Worm (Caenorhabditis elegans): ENCODE data around the gene col-174.

The col-174 gene

ce11 chrX:7569685-7570518 lies 23.3 kb downstream of the col-174 start, which contains the start of gene apy-1 (continued):
- TF ChIP-seq F49E8.2 (tag; optimal IDR thresholded peaks at IDR 0.05; ENCODE audit: borderline replicate concordance), result no peak
- TF ChIP-seq duxl-1 (tag; optimal IDR thresholded peaks at IDR 0.05; ENCODE audit: poor library complexity), result peak; percentile 35
- peak; percentile 19 for TF ChIP-seq T20F7.1 (GFP tag; optimal IDR thresholded peaks at IDR 0.05)
- TF ChIP-seq dmd-6 (GFP tag; IDR thresholded peaks at IDR 0.05), result peak; percentile 41; the same call in 1 of the 2 replicates
- TF ChIP-seq rbr-2 (tag; optimal IDR thresholded peaks at IDR 0.05), result peak; percentile 36
- no peak for TF ChIP-seq lim-7 (GFP tag; IDR thresholded peaks at IDR 0.05)
- TF ChIP-seq hlh-30 (tag; optimal IDR thresholded peaks at IDR 0.05; ENCODE audit: insufficient read depth), result peak; percentile 17
- no peak for TF ChIP-seq ceh-32 (tag; optimal IDR thresholded peaks at IDR 0.05; ENCODE audit: poor library complexity)
- TF ChIP-seq aly-2 (tag; optimal IDR thresholded peaks at IDR 0.05), result no peak
- TF ChIP-seq lsy-2 (tag; optimal IDR thresholded peaks at IDR 0.05), result peak; percentile 2 to 67
- no peak for TF ChIP-seq lin-39 (tag; optimal IDR thresholded peaks at IDR 0.05)
- no peak for TF ChIP-seq zip-11 (GFP tag; IDR thresholded peaks at IDR 0.05)
- peak; percentile 82 for TF ChIP-seq aha-1 (tag)
- TF ChIP-seq F44E2.7 (GFP tag; IDR thresholded peaks at IDR 0.05), result no peak

DNA sequence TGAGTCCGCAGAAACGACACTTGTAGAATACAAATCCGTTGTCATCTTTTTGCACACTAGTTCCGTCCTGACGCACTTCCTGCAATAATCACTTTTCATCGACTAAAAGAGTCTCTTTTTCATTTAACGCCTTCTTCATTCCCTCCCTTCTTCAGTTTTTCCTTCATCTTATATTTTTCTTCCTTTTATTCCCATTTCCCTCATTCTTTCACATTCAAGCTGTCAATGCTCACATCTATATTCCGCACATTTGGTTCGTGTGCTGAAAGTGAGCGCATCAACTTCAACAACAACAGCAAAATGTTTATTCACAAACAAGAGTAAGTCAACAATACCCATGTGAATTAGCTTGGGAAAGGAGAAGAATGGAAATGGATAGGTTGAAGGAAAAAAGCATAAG lies 25.4 kb downstream of the col-174 start, which contains the start of gene pcyt-1:
Gene pcyt-1 (plus strand): TSS at position 301 of the 400 bp plus-strand sequence.
- no peak for TF ChIP-seq ctbp-1 (GFP tag; IDR thresholded peaks at IDR 0.05)
- no peak for TF ChIP-seq F37D6.2 (tag; optimal IDR thresholded peaks at IDR 0.05)
- no peak for TF ChIP-seq zag-1 (tag; optimal IDR thresholded peaks at IDR 0.05)
- no peak for TF ChIP-seq T26A8.4 (GFP tag; IDR thresholded peaks at IDR 0.05)
- no peak for TF ChIP-seq nhr-6 (tag; optimal IDR thresholded peaks at IDR 0.05)
- no peak for TF ChIP-seq daf-8 (GFP tag; IDR thresholded peaks at IDR 0.05)
- no peak for TF ChIP-seq ztf-7 (tag; optimal IDR thresholded peaks at IDR 0.05)
- no peak for TF ChIP-seq nhr-42 (GFP tag; IDR thresholded peaks at IDR 0.05)
- no peak for TF ChIP-seq zip-2 (tag; optimal IDR thresholded peaks at IDR 0.05)
- no peak for TF ChIP-seq lin-39 (tag; optimal IDR thresholded peaks at IDR 0.05)
- TF ChIP-seq madf-5 (GFP tag; IDR thresholded peaks at IDR 0.05), result no peak
- no peak for TF ChIP-seq dpl-1 (GFP tag; optimal IDR thresholded peaks at IDR 0.05)
- no peak for TF ChIP-seq egl-27 (tag; optimal IDR thresholded peaks at IDR 0.05)
- TF ChIP-seq pha-4 (GFP tag; IDR thresholded peaks at IDR 0.05), result no peak
- TF ChIP-seq pha-4 (tag; optimal IDR thresholded peaks at IDR 0.05), result no peak
- TF ChIP-seq ceh-62 (tag; optimal IDR thresholded peaks at IDR 0.05), result no peak
- TF ChIP-seq nhr-102 (tag; optimal IDR thresholded peaks at IDR 0.05), result no peak
- no peak for TF ChIP-seq unc-130 (GFP tag; optimal IDR thresholded peaks at IDR 0.05)
- no peak for TF ChIP-seq ztf-11 (tag; optimal IDR thresholded peaks at IDR 0.05)
- TF ChIP-seq nhr-41 (GFP tag; IDR thresholded peaks at IDR 0.05), result no peak

- TF ChIP-seq ZK546.5 (tag; optimal IDR thresholded peaks at IDR 0.05) (no peak), egl-43 (GFP tag; IDR thresholded peaks at IDR 0.05) (no peak), aha-1 (tag) (peak; percentile 5)
Measured at ce11 chrX:7573172-7573571, 26.6 kb downstream of the col-174 start.

- TF ChIP-seq Y105C5A.15 (GFP tag; IDR thresholded peaks at IDR 0.05) (no peak), ZK546.5 (tag; optimal IDR thresholded peaks at IDR 0.05) (no peak), sdz-12 (GFP tag; optimal IDR thresholded peaks at IDR 0.05) (no peak), Y75B8A.6 (GFP tag; IDR thresholded peaks at IDR 0.05) (no peak), hif-1 (tag; optimal IDR thresholded peaks at IDR 0.05) (no peak), zfp-3 (GFP tag; conservative IDR thresholded peaks at IDR 0.05) (no peak), mxl-2 (GFP tag; conservative IDR thresholded peaks at IDR 0.05) (no peak), mxl-3 (GFP tag; optimal IDR thresholded peaks at IDR 0.05) (no peak), hlh-30 (tag; optimal IDR thresholded peaks at IDR 0.05; ENCODE audit: insufficient read depth) (no peak)
Measured at ce11 chrX:7573572-7573628, 26.8 kb downstream of the col-174 start, which contains the start of the genes unc-98 and F08C6.18. unc-98 (minus strand) TSS chrX:7573619. F08C6.18 (minus strand) TSS chrX:7573628.
